Worm (Caenorhabditis elegans) whole organism, mixed stage, embryonic: ENCODE measurements around the gene Y110A2AL.1.

Source experiments
- blmp-1 ChIP-seq: fragments of 150-350 bp; optimal IDR thresholded peaks from 2 replicates; lab custom pipeline; 2014; ENCODE audit warnings: missing biosample characterization, missing genetic modification characterization
- cnd-1 ChIP-seq: fragments of 200-800 bp; sonication (Bioruptor generic); optimal IDR thresholded peaks from 2 replicates; lab custom pipeline; 2018; ENCODE audit warnings: mild to moderate bottlenecking, missing genetic modification characterization, missing compliant biosample characterization
- flh-1 ChIP-seq: fragments of 200-800 bp; sonication (Bioruptor generic); optimal IDR thresholded peaks from 2 replicates; lab custom pipeline; 2018; ENCODE audit warnings: mild to moderate bottlenecking, missing genetic modification characterization, moderate library complexity, missing compliant biosample characterization
- ham-2 ChIP-seq: fragments of 200-800 bp; sonication (Bioruptor generic); optimal IDR thresholded peaks from 2 replicates; lab custom pipeline; 2018; ENCODE audit warnings: mild to moderate bottlenecking, missing genetic modification characterization, missing compliant biosample characterization
- lin-13 ChIP-seq: fragments of 150-350 bp; optimal IDR thresholded peaks from 2 replicates; lab custom pipeline; 2014; ENCODE audit warnings: missing biosample characterization, missing genetic modification characterization
- mep-1 ChIP-seq: fragments of 150-350 bp; optimal IDR thresholded peaks from 2 replicates; lab custom pipeline; 2017; ENCODE audit warnings: missing biosample characterization, missing genetic modification reagents, missing genetic modification characterization, inconsistent platforms
- nhr-12 ChIP-seq: fragments of 150-350 bp; optimal IDR thresholded peaks from 2 replicates; lab custom pipeline; 2014; ENCODE audit warnings: missing biosample characterization, missing genetic modification characterization
- nhr-2 ChIP-seq: fragments of 150-350 bp; optimal IDR thresholded peaks from 2 replicates; lab custom pipeline; 2014; ENCODE audit warnings: missing biosample characterization, missing genetic modification characterization
- nhr-237 ChIP-seq: fragments of 150-350 bp; optimal IDR thresholded peaks from 2 replicates; lab custom pipeline; 2014; ENCODE audit warnings: missing biosample characterization, missing genetic modification characterization
- sptf-1 ChIP-seq: sonication (generic microtip); optimal IDR thresholded peaks from 2 replicates; lab custom pipeline; 2017; ENCODE audit warnings: mild to moderate bottlenecking, missing genetic modification characterization, moderate library complexity, missing compliant biosample characterization
- unc-39 ChIP-seq: fragments of 150-350 bp; optimal IDR thresholded peaks from 2 replicates; lab custom pipeline; 2014; ENCODE audit warnings: missing biosample characterization, missing genetic modification characterization
- unc-62 ChIP-seq: fragments of 150-350 bp; optimal IDR thresholded peaks from 2 replicates; lab custom pipeline; 2014; ENCODE audit warnings: missing biosample characterization, missing genetic modification reagents, missing genetic modification characterization
- ztf-11 ChIP-seq: fragments of 150-350 bp; optimal IDR thresholded peaks from 2 replicates; lab custom pipeline; 2014; ENCODE audit warnings: missing biosample characterization, missing genetic modification characterization

DNA sequence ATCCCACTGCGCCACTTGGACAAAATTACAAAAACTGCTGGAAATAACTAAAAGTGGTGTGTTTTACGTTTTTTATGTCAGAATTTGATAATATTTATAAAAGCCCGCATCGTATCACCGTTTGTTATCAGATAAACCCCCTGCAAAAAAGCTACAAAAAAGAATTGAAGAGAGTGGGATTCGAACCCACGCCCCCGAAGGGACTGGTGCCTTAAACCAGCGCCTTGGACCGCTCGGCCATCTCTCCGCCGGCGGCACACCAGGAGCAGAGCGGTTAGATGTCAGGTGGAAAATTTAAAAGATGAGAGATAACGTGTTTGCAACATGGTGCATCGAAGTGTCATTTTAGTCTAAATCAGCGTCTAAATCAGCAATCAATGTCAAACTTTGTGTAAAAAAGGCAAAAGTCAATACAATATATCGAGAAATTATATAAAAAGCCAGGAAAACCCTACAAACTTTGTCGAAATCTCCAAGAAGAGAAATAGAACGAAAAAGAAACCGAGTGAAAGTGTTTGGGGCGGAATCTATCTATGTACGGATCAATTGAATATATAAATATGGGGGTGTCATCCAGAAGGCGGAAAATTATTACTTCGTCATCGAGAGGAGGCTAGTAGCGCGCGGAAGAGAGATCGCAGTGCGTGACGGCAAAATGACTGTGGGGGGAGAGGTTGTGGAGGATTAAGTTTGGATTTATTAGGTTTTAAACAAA is 13.4 kb upstream of the Y110A2AL.1 start:
- TF ChIP-seq unc-39 (tag; lab: Kevin White, UChicago) (no peak), cnd-1 (tag; lab: Kevin White, UChicago) (no peak), sptf-1 (tag; lab: Kevin White, UChicago) (no peak), nhr-237 (no peak), lin-13 (tag; lab: Kevin White, UChicago) (no peak), blmp-1 (tag; lab: Kevin White, UChicago) (peak; percentile 74), ham-2 (GFP tag; lab: Kevin White, UChicago) (peak; percentile 14), unc-62 (no peak), ztf-11 (no peak), flh-1 (GFP tag; lab: Kevin White, UChicago) (no peak), mep-1 (tag; lab: Kevin White, UChicago) (no peak), nhr-2 (tag; lab: Kevin White, UChicago) (no peak), nhr-12 (tag; lab: Kevin White, UChicago) (no peak)
